Fruit fly (Drosophila melanogaster) whole organism, pupa: Measurements from ENCODE around the gene CG18765.

ENCODE experiments used
- CG10348 ChIP-seq: fragments of 200-800 bp; sonication (Bioruptor generic); IDR thresholded peaks from 2 replicates; pipeline ENCODE4 v1.3.6; 2022; ENCODE audit warnings: missing biosample characterization, missing genetic modification characterization
- CG12605 ChIP-seq: fragments of 200-800 bp; sonication (Bioruptor generic); IDR thresholded peaks from 2 replicates; pipeline ENCODE4 v1.3.6; 2022; ENCODE audit warnings: missing biosample characterization, missing genetic modification characterization
- CG13204 ChIP-seq: fragments of 200-800 bp; sonication (Bioruptor generic); optimal IDR thresholded peaks from 2 replicates; lab custom pipeline; 2018; ENCODE audit warnings: missing biosample characterization, mild to moderate bottlenecking, missing genetic modification characterization, moderate library complexity
- CG14655 ChIP-seq: fragments of 200-800 bp; sonication (Bioruptor generic); optimal IDR thresholded peaks from 3 replicates; lab custom pipeline; 2017; ENCODE audit warnings: mild to moderate bottlenecking, missing biosample characterization, missing genetic modification reagents, missing genetic modification characterization
- CG15710 ChIP-seq: fragments of 200-800 bp; sonication (Bioruptor generic); optimal IDR thresholded peaks from 2 replicates; lab custom pipeline; 2018; ENCODE audit warnings: missing biosample characterization, mild to moderate bottlenecking, missing genetic modification characterization, moderate library complexity
- CG17806 ChIP-seq: fragments of 200-800 bp; sonication (Bioruptor generic); optimal IDR thresholded peaks from 2 replicates; lab custom pipeline; 2018; ENCODE audit warnings: missing biosample characterization, mild to moderate bottlenecking, missing genetic modification characterization, moderate library complexity
- CG32121 ChIP-seq: fragments of 200-800 bp; sonication (Bioruptor generic); IDR thresholded peaks from 2 replicates; pipeline ENCODE4 v1.3.6; 2022; ENCODE audit warnings: missing biosample characterization, missing genetic modification characterization
- CG34367 ChIP-seq: fragments of 200-800 bp; sonication (Bioruptor generic); optimal IDR thresholded peaks from 2 replicates; lab custom pipeline; 2018; ENCODE audit warnings: missing biosample characterization, mild to moderate bottlenecking, missing genetic modification characterization
- CG4496 ChIP-seq: fragments of 200-800 bp; sonication (Bioruptor generic); IDR thresholded peaks from 3 replicates; pipeline ENCODE4 v1.3.6; 2022; ENCODE audit warnings: missing biosample characterization, missing genetic modification characterization
- CG8159 ChIP-seq: fragments of 200-800 bp; sonication (Bioruptor generic); optimal IDR thresholded peaks from 3 replicates; lab custom pipeline; 2018; ENCODE audit warnings: missing biosample characterization, mild to moderate bottlenecking, missing genetic modification characterization, moderate library complexity
- CG8301 ChIP-seq: fragments of 200-800 bp; sonication (Bioruptor generic); optimal IDR thresholded peaks from 2 replicates; lab custom pipeline; 2018; ENCODE audit warnings: missing biosample characterization, mild to moderate bottlenecking, missing genetic modification characterization
- CG9948 ChIP-seq: fragments of 200-800 bp; sonication (Bioruptor generic); optimal IDR thresholded peaks from 2 replicates; lab custom pipeline; 2018; ENCODE audit warnings: missing biosample characterization, mild to moderate bottlenecking, missing genetic modification characterization, moderate library complexity
- D1 ChIP-seq: fragments of 200-800 bp; sonication (Bioruptor generic); optimal IDR thresholded peaks from 2 replicates; lab custom pipeline; 2018; ENCODE audit warnings: missing biosample characterization, mild to moderate bottlenecking, missing genetic modification characterization, moderate library complexity
- EcR ChIP-seq: fragments of 200-800 bp; sonication (Bioruptor generic); optimal IDR thresholded peaks from 3 replicates; lab custom pipeline; 2019; ENCODE audit warnings: missing biosample characterization, missing genetic modification characterization, mild to moderate bottlenecking, moderate library complexity, missing genetic modification reagents
- Ets98B ChIP-seq: fragments of 200-800 bp; sonication (Bioruptor generic); IDR thresholded peaks from 2 replicates; pipeline ENCODE4 v1.3.6; 2022; ENCODE audit warnings: missing biosample characterization, missing genetic modification characterization
- Pif1A ChIP-seq: fragments of 200-800 bp; sonication (Bioruptor generic); optimal IDR thresholded peaks from 3 replicates; lab custom pipeline; 2016; ENCODE audit warnings: missing biosample characterization, missing genetic modification characterization
- Pif1B ChIP-seq: fragments of 200-800 bp; sonication (Bioruptor generic); optimal IDR thresholded peaks from 3 replicates; lab custom pipeline; 2016; ENCODE audit warnings: missing biosample characterization, missing genetic modification characterization
- Snoo ChIP-seq: fragments of 200-800 bp; sonication (Bioruptor generic); optimal IDR thresholded peaks from 3 replicates; lab custom pipeline; 2017; ENCODE audit warnings: missing biosample characterization, mild to moderate bottlenecking, missing genetic modification characterization, inconsistent platforms
- fd96Ca ChIP-seq: fragments of 200-800 bp; sonication (Bioruptor generic); IDR thresholded peaks from 3 replicates; pipeline ENCODE4 v1.3.6; 2022; ENCODE audit warnings: missing biosample characterization, missing genetic modification characterization
- gl ChIP-seq: fragments of 200-800 bp; sonication (Bioruptor generic); optimal IDR thresholded peaks from 2 replicates; lab custom pipeline; 2018; ENCODE audit warnings: missing biosample characterization, mild to moderate bottlenecking, missing genetic modification characterization
- rn ChIP-seq: fragments of 200-800 bp; sonication (Bioruptor generic); IDR thresholded peaks from 2 replicates; pipeline ENCODE4 v1.3.6; 2022; ENCODE audit warnings: missing biosample characterization, missing genetic modification characterization

The CG18765 gene

DNA sequence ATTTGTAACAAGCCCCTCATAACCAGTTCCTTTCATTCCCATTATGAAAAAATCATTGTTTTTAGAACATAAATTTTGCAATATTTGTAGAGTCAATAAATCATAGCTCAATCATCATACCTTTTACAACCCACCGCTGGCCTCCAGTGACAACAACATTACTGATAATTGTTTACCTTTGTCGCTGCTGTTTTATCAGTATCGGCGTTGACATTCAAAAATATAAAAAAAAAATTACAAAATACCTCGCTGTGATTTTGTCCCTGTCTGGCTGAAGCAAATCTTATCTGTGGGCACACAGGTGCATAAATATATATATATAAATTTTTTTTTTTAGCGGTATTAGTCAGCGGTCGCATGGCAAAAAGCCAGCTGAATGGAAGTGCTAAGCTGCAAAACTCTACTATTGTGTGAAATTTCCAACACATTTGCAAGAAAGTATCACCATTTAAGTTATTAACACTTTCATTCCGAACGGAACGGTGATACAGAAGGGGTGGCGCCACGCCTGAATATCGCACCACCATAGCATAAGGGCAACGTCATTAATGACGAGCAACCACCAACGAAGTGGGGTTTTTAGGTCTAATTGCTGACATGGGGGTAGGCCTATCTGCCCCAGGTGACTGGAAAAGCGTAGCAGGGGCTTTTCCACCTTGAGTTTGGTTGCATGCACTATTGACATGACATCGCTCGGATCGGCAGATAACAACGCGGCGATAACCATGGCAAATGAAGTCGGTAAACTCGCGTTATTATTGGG, 25.5 kb downstream of the CG18765 start:
- TF ChIP-seq Pif1A (GFP tag; lab: Kevin White, UChicago) (peak; percentile 12), Snoo (tag; lab: Kevin White, UChicago) (no peak)

DNA sequence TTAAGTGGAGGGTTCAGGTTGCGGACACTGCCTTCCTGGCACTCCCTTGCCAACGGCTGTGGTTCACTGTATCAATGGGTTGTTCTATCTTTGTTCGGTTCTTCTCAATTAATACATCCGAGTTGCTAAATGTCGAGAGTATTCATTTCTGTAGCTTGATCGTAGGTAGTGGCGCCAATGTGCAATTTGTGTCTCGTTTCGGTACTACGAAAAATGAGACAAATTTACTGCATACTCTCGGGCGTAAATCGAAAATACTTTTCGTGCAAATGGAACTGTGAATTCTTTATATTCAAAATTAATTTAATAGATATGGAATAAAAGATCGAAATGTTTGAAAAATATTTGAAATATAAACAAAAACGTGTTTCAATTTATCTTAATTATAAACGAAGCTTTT, 26.1 kb downstream of the CG18765 start:
- TF ChIP-seq D1 (peak; percentile 38), CG13204 (no peak), CG32121 (GFP tag; lab: Robert Waterston, UW) (0 out of 2 replicates have a peak, but pooled peaks have one; percentile 2)

- TF ChIP-seq CG34367 (tag; lab: Kevin White, UChicago) (no peak), CG8159 (tag; lab: Kevin White, UChicago) (peak; percentile 44), CG15710 (tag; lab: Kevin White, UChicago) (peak; percentile 27), Pif1B (GFP tag; lab: Kevin White, UChicago) (no peak), CG9948 (peak; percentile 30), fd96Ca (GFP tag; lab: Robert Waterston, UW) (no peak), CG13204 (no peak), CG32121 (GFP tag; lab: Robert Waterston, UW) (no peak), CG10348 (GFP tag; lab: Robert Waterston, UW) (no peak), EcR (GFP tag; lab: Kevin White, UChicago) (peak; percentile 63), CG17806 (tag; lab: Kevin White, UChicago) (peak; percentile 3), CG4496 (GFP tag; lab: Robert Waterston, UW) (no peak), Ets98B (GFP tag; lab: Robert Waterston, UW) (no peak), rn (GFP tag; lab: Robert Waterston, UW) (no peak), CG8301 (tag; lab: Kevin White, UChicago) (no peak), Snoo (tag; lab: Kevin White, UChicago) (no peak)
These were observed 28.2 kb downstream of the CG18765 start for dm6 chr3R:11663441-11663840.

- TF ChIP-seq CG14655 (GFP tag; lab: Kevin White, UChicago) (no peak), Ets98B (GFP tag; lab: Robert Waterston, UW) (peak; percentile 30; the same call in 1 of the 2 replicates), CG13204 (no peak), CG32121 (GFP tag; lab: Robert Waterston, UW) (peak; percentile 62), D1 (no peak), CG9948 (no peak), CG8301 (tag; lab: Kevin White, UChicago) (no peak), Pif1B (GFP tag; lab: Kevin White, UChicago) (no peak), CG15710 (tag; lab: Kevin White, UChicago) (no peak), CG12605 (GFP tag; lab: Robert Waterston, UW) (no peak), fd96Ca (GFP tag; lab: Robert Waterston, UW) (no peak)
These were observed 29.0 kb downstream of the CG18765 start for dm6 chr3R:11662617-11663016.

DNA sequence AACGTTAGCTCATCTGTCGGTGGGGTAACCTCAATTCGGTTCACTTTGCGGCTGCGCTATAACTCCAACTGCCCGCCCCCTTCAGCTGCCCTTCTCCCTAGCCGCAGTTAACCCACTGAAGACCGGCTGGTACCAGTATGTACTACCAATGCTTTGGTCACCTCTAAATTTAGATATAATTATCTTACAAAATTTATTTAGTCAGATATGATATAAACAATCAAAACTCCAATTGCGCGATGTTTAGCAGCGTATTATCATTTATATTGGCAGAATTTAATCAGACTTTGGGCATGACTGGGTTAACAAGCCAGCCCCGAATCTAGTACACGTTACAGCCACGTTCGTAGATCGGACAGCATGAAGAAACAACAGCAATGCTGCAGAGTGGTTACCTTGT, 29.9 kb downstream of the CG18765 start:
- TF ChIP-seq CG17806 (tag; lab: Kevin White, UChicago) (peak; percentile 65), CG8301 (tag; lab: Kevin White, UChicago) (peak; percentile 54), Snoo (tag; lab: Kevin White, UChicago) (no peak), CG9948 (peak; percentile 67), CG12605 (GFP tag; lab: Robert Waterston, UW) (peak; percentile 38; the same call in 1 of the 2 replicates), CG4496 (GFP tag; lab: Robert Waterston, UW) (peak; percentile 74), rn (GFP tag; lab: Robert Waterston, UW) (no peak; the same call in 1 of the 2 replicates), CG8159 (tag; lab: Kevin White, UChicago) (peak; percentile 57), CG34367 (tag; lab: Kevin White, UChicago) (peak; percentile 47), gl (peak; percentile 40), CG10348 (GFP tag; lab: Robert Waterston, UW) (no peak), Pif1A (GFP tag; lab: Kevin White, UChicago) (peak; percentile 64), Ets98B (GFP tag; lab: Robert Waterston, UW) (peak; percentile 75), CG13204 (peak; percentile 18), fd96Ca (GFP tag; lab: Robert Waterston, UW) (peak; percentile 76; the same call in 2 of the 3 replicates), CG14655 (GFP tag; lab: Kevin White, UChicago) (peak; percentile 62), CG32121 (GFP tag; lab: Robert Waterston, UW) (peak; percentile 79), D1 (no peak), CG15710 (tag; lab: Kevin White, UChicago) (peak; percentile 64), EcR (GFP tag; lab: Kevin White, UChicago) (no peak), Pif1B (GFP tag; lab: Kevin White, UChicago) (peak; percentile 44)
- TF ChIP-seq, all 21 proteins: peak for 16

DNA sequence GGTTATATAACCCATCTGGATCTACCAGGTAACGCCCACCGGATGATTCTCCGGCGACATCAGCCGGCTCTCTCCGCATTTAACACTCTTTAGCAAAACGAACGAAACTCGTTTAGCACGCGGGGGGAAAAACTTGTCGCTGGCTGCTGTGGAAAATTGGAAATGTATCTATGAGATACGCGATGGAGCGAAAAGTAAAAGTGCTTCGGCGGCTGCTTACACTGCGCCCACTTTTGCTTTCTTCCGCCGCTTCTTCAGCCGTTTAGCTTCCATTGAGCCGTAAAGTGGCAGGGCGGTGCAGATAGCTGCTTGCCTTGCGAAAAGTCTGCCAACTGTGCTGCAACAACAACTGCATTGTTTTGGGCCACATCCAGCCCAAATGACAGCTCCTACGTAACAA, 30.4 kb downstream of the CG18765 start:
- peak; percentile 32 for TF ChIP-seq CG8301 (tag; lab: Kevin White, UChicago)
- TF ChIP-seq CG4496 (GFP tag; lab: Robert Waterston, UW) = no peak; the same call in 2 of the 3 replicates
- TF ChIP-seq CG14655 (GFP tag; lab: Kevin White, UChicago) = peak; percentile 36
- peak; percentile 14; the same call in 1 of the 3 replicates for TF ChIP-seq fd96Ca (GFP tag; lab: Robert Waterston, UW)
